Worm (Caenorhabditis elegans): Measurements from ENCODE around the gene C34F11.2.

DNA sequence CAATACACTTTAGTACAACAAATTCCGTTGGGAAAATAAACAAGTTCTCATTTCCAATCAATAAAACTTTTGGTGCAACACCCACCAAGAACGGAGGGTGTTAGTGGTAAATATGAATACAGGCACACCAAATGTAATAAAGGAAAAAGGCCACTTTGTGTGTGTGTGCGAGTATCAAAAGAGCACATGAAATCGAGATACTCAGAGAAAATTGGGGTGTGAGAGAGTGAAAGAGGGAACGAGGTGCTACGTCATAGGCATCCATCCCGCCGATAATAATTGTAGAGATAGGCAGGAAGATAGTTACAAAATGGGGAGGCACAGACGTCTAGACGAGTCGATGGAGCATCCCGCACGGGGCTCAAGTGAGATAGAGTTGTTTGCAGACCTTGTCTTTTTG, 15.7 kb downstream of the C34F11.2 start:
- TF ChIP-seq W03F9.2 (tag; optimal IDR thresholded peaks at IDR 0.05) (no peak), dao-5 (tag; optimal IDR thresholded peaks at IDR 0.05) (no peak), him-1 (tag; optimal IDR thresholded peaks at IDR 0.05) (no peak)

All from whole organism, L4/young adult.